Fruit fly (Drosophila melanogaster): ENCODE measurements around the gene CG5921.

The CG5921 gene

DNA sequence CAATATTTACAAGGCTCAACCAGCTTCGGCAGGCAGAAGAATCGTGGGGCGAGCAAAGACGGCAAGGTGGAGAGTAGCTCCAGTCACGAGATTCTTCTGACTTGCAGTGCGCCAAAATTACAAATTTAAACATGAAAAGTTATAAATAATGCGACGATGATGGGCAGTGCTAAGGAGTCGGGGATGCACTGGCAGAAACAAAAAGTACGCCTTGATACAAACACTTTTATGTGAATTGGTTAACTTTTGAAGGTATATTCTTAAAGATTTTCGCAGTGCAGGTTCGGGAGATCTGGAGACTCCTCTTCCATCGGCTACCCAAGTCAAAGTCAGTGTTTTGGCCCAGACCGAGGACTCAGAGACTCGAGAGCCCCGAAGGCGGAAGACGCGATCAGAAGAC, 29.2 kb upstream of the CG5921 start (continued):
- TF ChIP-seq acj6 (GFP tag; optimal IDR thresholded peaks at IDR 0.05) = peak; percentile 33
- peak; percentile 6 for TF ChIP-seq achi (GFP tag; optimal IDR thresholded peaks at IDR 0.05)
- TF ChIP-seq Sox102F (GFP tag; optimal IDR thresholded peaks at IDR 0.05) = peak; percentile 66
- TF ChIP-seq CG8119 (GFP tag; IDR thresholded peaks at IDR 0.05) = no peak
- TF ChIP-seq Met (GFP tag; optimal IDR thresholded peaks at IDR 0.05) = peak; percentile 65
- TF ChIP-seq Hr39 (GFP tag; optimal IDR thresholded peaks at IDR 0.05) = peak; percentile 53
- TF ChIP-seq Eip93F (GFP tag; optimal IDR thresholded peaks at IDR 0.05) = no peak
- peak; percentile 54 for TF ChIP-seq CG31627 (GFP tag; optimal IDR thresholded peaks at IDR 0.05)
- TF ChIP-seq CG4318 (GFP tag; optimal IDR thresholded peaks at IDR 0.05) = no peak
- peak; percentile 84 for TF ChIP-seq Eip78C (GFP tag)
- peak; percentile 37 for TF ChIP-seq CG10631 (GFP tag; optimal IDR thresholded peaks at IDR 0.05)
- TF ChIP-seq CG8632 (GFP tag; optimal IDR thresholded peaks at IDR 0.05) = no peak
- TF ChIP-seq Hr38 (GFP tag; optimal IDR thresholded peaks at IDR 0.05) = no peak
- TF ChIP-seq Ets21C (GFP tag; optimal IDR thresholded peaks at IDR 0.05) = peak; percentile 26
- peak; percentile 47 for TF ChIP-seq lz (GFP tag; optimal IDR thresholded peaks at IDR 0.05)
- no peak for TF ChIP-seq Blimp-1 (GFP tag; optimal IDR thresholded peaks at IDR 0.05)
- TF ChIP-seq CG3032 (tag; optimal IDR thresholded peaks at IDR 0.05) = no peak
- no peak for TF ChIP-seq Gug (GFP tag; IDR thresholded peaks at IDR 0.05)
- peak; percentile 45 for TF ChIP-seq pdm3 (GFP tag; optimal IDR thresholded peaks at IDR 0.05)
- no peak for TF ChIP-seq OdsH (GFP tag; optimal IDR thresholded peaks at IDR 0.05)
- peak; percentile 81 for TF ChIP-seq svp (GFP tag)
- TF ChIP-seq salr (GFP tag; optimal IDR thresholded peaks at IDR 0.05) = peak in 1 of 2 experiments; percentile 0
- TF ChIP-seq CG6163 (GFP tag; IDR thresholded peaks at IDR 0.05) = no peak
- peak; percentile 51 for TF ChIP-seq vri (GFP tag; optimal IDR thresholded peaks at IDR 0.05)
- no peak for TF ChIP-seq net (GFP tag; optimal IDR thresholded peaks at IDR 0.05)

DNA sequence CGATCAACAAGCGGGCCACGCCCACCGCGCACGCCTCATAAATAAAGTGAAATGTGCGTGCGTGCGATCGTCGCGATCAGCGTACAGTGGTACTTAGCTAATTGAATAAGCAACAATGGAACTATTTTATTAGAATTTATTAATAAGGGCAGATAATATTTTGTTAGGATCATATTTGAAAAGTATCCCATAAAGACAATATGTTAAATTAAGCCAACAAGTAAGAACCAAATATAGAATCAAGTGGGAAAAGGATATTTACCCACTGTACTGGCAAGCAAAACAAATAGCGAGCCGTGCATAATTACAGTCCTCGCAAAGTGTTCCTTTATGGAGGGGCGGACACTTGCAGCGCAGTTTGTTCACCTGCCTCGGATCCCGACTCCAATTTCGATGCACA, 28.5 kb upstream of the CG5921 start:
- TF ChIP-seq OdsH (GFP tag; optimal IDR thresholded peaks at IDR 0.05) (peak; percentile 58), achi (GFP tag; optimal IDR thresholded peaks at IDR 0.05) (peak; percentile 57), svp (GFP tag) (peak; percentile 90), Smox (GFP tag; optimal IDR thresholded peaks at IDR 0.05) (peak; percentile 66), CG6808 (GFP tag; optimal IDR thresholded peaks at IDR 0.05) (peak; percentile 62), CG1621 (tag; optimal IDR thresholded peaks at IDR 0.05) (peak; percentile 43), CG16779 (tag; optimal IDR thresholded peaks at IDR 0.05) (no peak), pdm3 (GFP tag; optimal IDR thresholded peaks at IDR 0.05) (peak; percentile 60), net (GFP tag; optimal IDR thresholded peaks at IDR 0.05) (peak; percentile 6), spab (GFP tag; optimal IDR thresholded peaks at IDR 0.05) (peak; percentile 41), CG8632 (GFP tag; optimal IDR thresholded peaks at IDR 0.05) (peak; percentile 56), fd59A (GFP tag; optimal IDR thresholded peaks at IDR 0.05) (peak; percentile 43), Hr39 (GFP tag; optimal IDR thresholded peaks at IDR 0.05) (peak; percentile 66), CG10631 (GFP tag; optimal IDR thresholded peaks at IDR 0.05) (peak; percentile 59), vri (GFP tag; optimal IDR thresholded peaks at IDR 0.05) (peak; percentile 33), CG3032 (tag; optimal IDR thresholded peaks at IDR 0.05) (peak; percentile 62), acj6 (GFP tag; optimal IDR thresholded peaks at IDR 0.05) (peak; percentile 37), CG3919 (GFP tag; optimal IDR thresholded peaks at IDR 0.05) (peak; percentile 61), CG6854 (GFP tag; optimal IDR thresholded peaks at IDR 0.05) (no peak), CG34406 (GFP tag; optimal IDR thresholded peaks at IDR 0.05) (peak; percentile 60), Sox102F (GFP tag; optimal IDR thresholded peaks at IDR 0.05) (peak; percentile 65), eg (GFP tag; IDR thresholded peaks at IDR 0.05) (0 out of 3 replicates have a peak, but pooled peaks have one; percentile 27), Eip93F (GFP tag; optimal IDR thresholded peaks at IDR 0.05) (no peak), dac (GFP tag; optimal IDR thresholded peaks at IDR 0.05) (no peak), CG6276 (GFP tag; optimal IDR thresholded peaks at IDR 0.05) (no peak), CG4318 (GFP tag; optimal IDR thresholded peaks at IDR 0.05) (no peak), lz (GFP tag; optimal IDR thresholded peaks at IDR 0.05) (peak; percentile 72), salr (GFP tag; optimal IDR thresholded peaks at IDR 0.05) (peak; percentile 21 to 34), Eip75B (GFP tag; optimal IDR thresholded peaks at IDR 0.05) (peak; percentile 59), Ets21C (GFP tag; optimal IDR thresholded peaks at IDR 0.05) (peak; percentile 57), CG11294 (GFP tag; IDR thresholded peaks at IDR 0.05) (no peak), esn (GFP tag; optimal IDR thresholded peaks at IDR 0.05) (peak; percentile 67), CG10669 (GFP tag; optimal IDR thresholded peaks at IDR 0.05) (peak; percentile 49), topi (GFP tag; optimal IDR thresholded peaks at IDR 0.05) (peak; percentile 67), Hr38 (GFP tag; optimal IDR thresholded peaks at IDR 0.05) (no peak), Eip78C (GFP tag) (peak; percentile 90), cyc (GFP tag; optimal IDR thresholded peaks at IDR 0.05) (peak; percentile 54), CG6163 (GFP tag; IDR thresholded peaks at IDR 0.05) (peak; percentile 63), CG31627 (GFP tag; optimal IDR thresholded peaks at IDR 0.05) (peak; percentile 63), ss (GFP tag; optimal IDR thresholded peaks at IDR 0.05) (peak; percentile 55 to 90), CG7368 (GFP tag; optimal IDR thresholded peaks at IDR 0.05) (peak; percentile 22), CG9139 (GFP tag; optimal IDR thresholded peaks at IDR 0.05) (no peak), Hr4 (GFP tag; optimal IDR thresholded peaks at IDR 0.05) (peak; percentile 34)
